Worm (Caenorhabditis elegans): ENCODE results near the gene Y41C4A.9.

- TF ChIP-seq sma-3 (GFP tag; optimal IDR thresholded peaks at IDR 0.05) = no peak
- no peak for TF ChIP-seq mdl-1 (tag; optimal IDR thresholded peaks at IDR 0.05)
- TF ChIP-seq egl-27 (tag; optimal IDR thresholded peaks at IDR 0.05) = no peak
- no peak for TF ChIP-seq skn-1 (tag; optimal IDR thresholded peaks at IDR 0.05)
- TF ChIP-seq lin-13 (GFP tag; optimal IDR thresholded peaks at IDR 0.05) = no peak
- TF ChIP-seq sem-4 (tag; optimal IDR thresholded peaks at IDR 0.05) = no peak
- no peak for TF ChIP-seq aly-2 (tag; optimal IDR thresholded peaks at IDR 0.05)
- no peak for TF ChIP-seq nhr-129 (tag; optimal IDR thresholded peaks at IDR 0.05)
- no peak for TF ChIP-seq snpc-4 (tag; optimal IDR thresholded peaks at IDR 0.05)
Measured at ce11 chrIII:11718548-11718947, at the start of gene Y41C4A.9.
